Worm (Caenorhabditis elegans) whole organism, L4 larva: ENCODE results near the gene mrpl-4.
A peak's percentile ranks its signal among the peaks of the same experiment; 100 is the strongest.

Experiments used
- D1046.2 ChIP-seq: fragments of 200-800 bp; sonication (Bioruptor generic); IDR thresholded peaks from 2 replicates; pipeline ENCODE4 v1.3.6; 2022; ENCODE audit warnings: missing genetic modification characterization, missing compliant biosample characterization
- F10B5.3 ChIP-seq: sonication (generic microtip); optimal IDR thresholded peaks from 2 replicates; lab custom pipeline; 2016; ENCODE audit warnings: mild to moderate bottlenecking, missing genetic modification characterization, missing compliant biosample characterization
- F26F4.8 ChIP-seq: fragments of 200-800 bp; sonication (Bioruptor generic); conservative IDR thresholded peaks from 2 replicates; pipeline ENCODE4 v1.3.6; 2022; ENCODE audit warnings: missing genetic modification characterization, missing compliant biosample characterization
- F44E2.7 ChIP-seq: fragments of 200-800 bp; sonication (Bioruptor generic); IDR thresholded peaks from 2 replicates; pipeline ENCODE4 v2.1.2; 2022; ENCODE audit warnings: missing genetic modification characterization, missing compliant biosample characterization
- R02D3.7 ChIP-seq: fragments of 150-350 bp; sonication (generic microtip); optimal IDR thresholded peaks from 3 replicates; lab custom pipeline; 2014; ENCODE audit warnings: missing biosample characterization, missing genetic modification characterization
- Y105C5A.15 ChIP-seq: fragments of 200-800 bp; sonication (Bioruptor generic); IDR thresholded peaks from 2 replicates; pipeline ENCODE4 v1.3.6; 2022; ENCODE audit warnings: missing genetic modification characterization, missing compliant biosample characterization
- Y48G9A.11 ChIP-seq: fragments of 200-800 bp; sonication (Bioruptor generic); IDR thresholded peaks from 2 replicates; pipeline ENCODE4 v1.3.6; 2022; ENCODE audit warnings: missing genetic modification reagents, missing genetic modification characterization, missing compliant biosample characterization
- Y75B8A.6 ChIP-seq: fragments of 200-800 bp; sonication (Bioruptor generic); IDR thresholded peaks from 2 replicates; pipeline ENCODE4 v1.3.6; 2022; ENCODE audit warnings: missing genetic modification reagents, missing genetic modification characterization, missing compliant biosample characterization
- ZK337.2 ChIP-seq: fragments of 200-800 bp; sonication (Bioruptor generic); IDR thresholded peaks from 2 replicates; pipeline ENCODE4 v1.3.6; 2022; ENCODE audit warnings: missing genetic modification reagents, missing genetic modification characterization, missing compliant biosample characterization
- ZK546.5 ChIP-seq, 2 experiments: sonication (generic microtip); optimal IDR thresholded peaks; 2 replicates each; lab custom pipeline; 2017; ENCODE audit warnings: missing biosample characterization in 2 of 2, missing genetic modification characterization in 2 of 2
- aha-1 ChIP-seq: fragments of 150-350 bp; peaks from one replicate; lab custom pipeline; 2014; ENCODE audit warnings: missing biosample characterization, missing genetic modification characterization
- ama-1 ChIP-seq: fragments of 150-350 bp; optimal IDR thresholded peaks from 2 replicates; lab custom pipeline; 2014; ENCODE audit warnings: inconsistent platforms, mixed read lengths
- attf-4 ChIP-seq: sonication (generic microtip); optimal IDR thresholded peaks from 3 replicates; lab custom pipeline; 2017; ENCODE audit warnings: missing biosample characterization, missing genetic modification characterization
- ceh-28 ChIP-seq: fragments of 150-350 bp; optimal IDR thresholded peaks from 2 replicates; lab custom pipeline; 2014; ENCODE audit warnings: missing biosample characterization, missing genetic modification reagents, missing genetic modification characterization
- ceh-32 ChIP-seq: sonication (generic microtip); optimal IDR thresholded peaks from 2 replicates; lab custom pipeline; 2016; ENCODE audit warnings: mild to moderate bottlenecking, missing genetic modification characterization, missing compliant biosample characterization; ENCODE audit not compliant: poor library complexity
- ceh-44 ChIP-seq: fragments of 200-800 bp; sonication (Bioruptor generic); IDR thresholded peaks from 2 replicates; pipeline ENCODE4 v1.3.6; 2022; ENCODE audit warnings: missing genetic modification reagents, missing genetic modification characterization, missing compliant biosample characterization
- ceh-62 ChIP-seq: sonication (generic microtip); optimal IDR thresholded peaks from 2 replicates; lab custom pipeline; 2017; ENCODE audit warnings: missing biosample characterization, missing genetic modification characterization
- ceh-82 ChIP-seq: sonication (generic microtip); optimal IDR thresholded peaks from 2 replicates; lab custom pipeline; 2017; ENCODE audit warnings: missing biosample characterization, missing genetic modification characterization
- cey-2 ChIP-seq: sonication (generic microtip); optimal IDR thresholded peaks from 3 replicates; lab custom pipeline; 2017; ENCODE audit warnings: missing genetic modification characterization, mild to moderate bottlenecking, missing compliant biosample characterization, antibody characterized with exemption, borderline replicate concordance; ENCODE audit not compliant: insufficient read depth
- ctbp-1 ChIP-seq: fragments of 200-800 bp; sonication (Bioruptor generic); IDR thresholded peaks from 2 replicates; pipeline ENCODE4 v1.3.6; 2022; ENCODE audit warnings: missing genetic modification reagents, missing genetic modification characterization, missing compliant biosample characterization
- daf-16 ChIP-seq, 3 experiments: sonication (generic microtip); optimal IDR thresholded peaks; 2 replicates each; lab custom pipeline; 2016 to 2017; ENCODE audit warnings: missing genetic modification characterization in 3 of 3, missing genetic modification reagents in 3 of 3, mild to moderate bottlenecking in 2 of 3, missing compliant biosample characterization in 2 of 3, missing biosample characterization in 1 of 3, moderate library complexity in 1 of 3
- daf-19 ChIP-seq: fragments of 200-800 bp; sonication (Bioruptor generic); conservative IDR thresholded peaks from 2 replicates; pipeline ENCODE4 v1.3.6; 2022; ENCODE audit warnings: missing genetic modification characterization, missing compliant biosample characterization
- daf-8 ChIP-seq: fragments of 200-800 bp; sonication (Bioruptor generic); IDR thresholded peaks from 2 replicates; pipeline ENCODE4 v1.3.6; 2022; ENCODE audit warnings: missing genetic modification characterization, missing compliant biosample characterization
- dmd-6 ChIP-seq: fragments of 200-800 bp; sonication (Bioruptor generic); IDR thresholded peaks from 2 replicates; pipeline ENCODE4 v1.3.6; 2022; ENCODE audit warnings: missing genetic modification reagents, missing genetic modification characterization, missing compliant biosample characterization
- dmd-8 ChIP-seq: fragments of 200-800 bp; sonication (Bioruptor generic); IDR thresholded peaks from 2 replicates; pipeline ENCODE4 v1.3.6; 2022; ENCODE audit warnings: missing genetic modification characterization, missing compliant biosample characterization
- dmd-9 ChIP-seq: fragments of 200-800 bp; sonication (Bioruptor generic); IDR thresholded peaks from 2 replicates; pipeline ENCODE4 v1.3.6; 2022; ENCODE audit warnings: missing genetic modification reagents, missing genetic modification characterization, missing compliant biosample characterization
- duxl-1 ChIP-seq: sonication (generic microtip); optimal IDR thresholded peaks from 2 replicates; lab custom pipeline; 2016; ENCODE audit warnings: mild to moderate bottlenecking, missing genetic modification characterization, moderate library complexity, missing compliant biosample characterization; ENCODE audit not compliant: poor library complexity
- egl-43 ChIP-seq: fragments of 200-800 bp; sonication (Bioruptor generic); IDR thresholded peaks from 2 replicates; pipeline ENCODE4 v1.3.6; 2022; ENCODE audit warnings: missing genetic modification reagents, missing genetic modification characterization, missing compliant biosample characterization
- fkh-10 ChIP-seq: fragments of 150-350 bp; optimal IDR thresholded peaks from 2 replicates; lab custom pipeline; 2014; ENCODE audit warnings: missing biosample characterization, missing genetic modification reagents, missing genetic modification characterization
- lim-7 ChIP-seq: fragments of 200-800 bp; sonication (Bioruptor generic); IDR thresholded peaks from 2 replicates; pipeline ENCODE4 v1.3.6; 2022; ENCODE audit warnings: missing genetic modification characterization, missing compliant biosample characterization
- lin-29 ChIP-seq: fragments of 200-800 bp; sonication (Bioruptor generic); IDR thresholded peaks from 2 replicates; pipeline ENCODE4 v1.3.6; 2022; ENCODE audit warnings: missing genetic modification reagents, missing genetic modification characterization, missing compliant biosample characterization
- lin-38 ChIP-seq: fragments of 200-800 bp; sonication (Bioruptor generic); IDR thresholded peaks from 2 replicates; pipeline ENCODE4 v1.3.6; 2022; ENCODE audit warnings: missing genetic modification reagents, missing genetic modification characterization, missing compliant biosample characterization
- lin-39 ChIP-seq: fragments of 150-350 bp; optimal IDR thresholded peaks from 2 replicates; lab custom pipeline; 2014; ENCODE audit warnings: missing biosample characterization, missing genetic modification reagents, missing genetic modification characterization
- lir-3 ChIP-seq: sonication (generic microtip); optimal IDR thresholded peaks from 2 replicates; lab custom pipeline; 2016; ENCODE audit warnings: mild to moderate bottlenecking, missing genetic modification characterization, missing compliant biosample characterization
- madf-9 ChIP-seq: fragments of 200-800 bp; sonication (Bioruptor generic); conservative IDR thresholded peaks from 2 replicates; pipeline ENCODE4 v1.3.6; 2022; ENCODE audit warnings: missing genetic modification reagents, missing genetic modification characterization, missing compliant biosample characterization
- mxl-3 ChIP-seq: fragments of 200-800 bp; sonication (Bioruptor generic); optimal IDR thresholded peaks from 2 replicates; lab custom pipeline; 2018; ENCODE audit warnings: mild to moderate bottlenecking, missing genetic modification characterization, missing compliant biosample characterization
- nhr-10 ChIP-seq: fragments of 150-350 bp; optimal IDR thresholded peaks from 2 replicates; lab custom pipeline; 2014; ENCODE audit warnings: missing biosample characterization, missing genetic modification characterization
- nhr-11 ChIP-seq: fragments of 150-350 bp; optimal IDR thresholded peaks from 2 replicates; lab custom pipeline; 2014; ENCODE audit warnings: missing biosample characterization, missing genetic modification characterization
- nhr-237 ChIP-seq: sonication (generic microtip); optimal IDR thresholded peaks from 2 replicates; lab custom pipeline; 2017; ENCODE audit warnings: missing biosample characterization, missing genetic modification characterization
- nhr-25 ChIP-seq: sonication (generic microtip); optimal IDR thresholded peaks from 2 replicates; lab custom pipeline; 2017; ENCODE audit warnings: missing genetic modification characterization, mild to moderate bottlenecking, missing compliant biosample characterization, antibody characterized with exemption, moderate library complexity, borderline replicate concordance; ENCODE audit not compliant: insufficient read depth
- nhr-28 ChIP-seq: fragments of 150-350 bp; optimal IDR thresholded peaks from 2 replicates; lab custom pipeline; 2014; ENCODE audit warnings: missing biosample characterization, missing genetic modification characterization
- php-3 ChIP-seq: fragments of 200-800 bp; sonication (Bioruptor generic); IDR thresholded peaks from 2 replicates; pipeline ENCODE4 v1.3.6; 2022; ENCODE audit warnings: missing genetic modification reagents, missing genetic modification characterization, missing compliant biosample characterization
- skn-1 ChIP-seq: fragments of 150-350 bp; optimal IDR thresholded peaks from 2 replicates; lab custom pipeline; 2014; ENCODE audit warnings: missing biosample characterization, missing genetic modification characterization
- snpc-1.2 ChIP-seq: fragments of 200-800 bp; sonication (Bioruptor generic); IDR thresholded peaks from 2 replicates; pipeline ENCODE4 v1.3.6; 2022; ENCODE audit warnings: missing genetic modification reagents, missing genetic modification characterization, missing compliant biosample characterization
- spr-3 ChIP-seq: fragments of 200-800 bp; sonication (Bioruptor generic); optimal IDR thresholded peaks from 2 replicates; lab custom pipeline; 2018; ENCODE audit warnings: mild to moderate bottlenecking, missing genetic modification characterization, missing compliant biosample characterization
- unc-130 ChIP-seq: sonication (generic microtip); optimal IDR thresholded peaks from 2 replicates; lab custom pipeline; 2016; ENCODE audit warnings: missing genetic modification reagents, missing genetic modification characterization, missing compliant biosample characterization
- vab-7 ChIP-seq: fragments of 200-800 bp; sonication (Bioruptor generic); IDR thresholded peaks from 2 replicates; pipeline ENCODE4 v1.3.6; 2022; ENCODE audit warnings: missing genetic modification reagents, missing genetic modification characterization, missing compliant biosample characterization
- zag-1 ChIP-seq: fragments of 150-350 bp; optimal IDR thresholded peaks from 2 replicates; lab custom pipeline; 2014; ENCODE audit warnings: missing biosample characterization, missing genetic modification characterization
- zip-2 ChIP-seq: fragments of 150-350 bp; optimal IDR thresholded peaks from 2 replicates; lab custom pipeline; 2014; ENCODE audit warnings: missing biosample characterization, missing genetic modification characterization
- ztf-7 ChIP-seq: fragments of 150-350 bp; optimal IDR thresholded peaks from 2 replicates; lab custom pipeline; 2014; ENCODE audit warnings: missing biosample characterization, missing genetic modification characterization

Gene mrpl-4

ce11 chrV:8499407-8499806 lies 32.3 kb downstream of the mrpl-4 start (continued):
- no peak for TF ChIP-seq ztf-7 (tag; lab: Kevin White, UChicago)
- TF ChIP-seq ceh-32 (tag; lab: Kevin White, UChicago): no peak
- TF ChIP-seq ZK337.2 (GFP tag; lab: Robert Waterston, UW): no peak
- TF ChIP-seq lir-3: peak; percentile 15
- no peak for TF ChIP-seq ceh-28
- TF ChIP-seq Y105C5A.15 (GFP tag; lab: Robert Waterston, UW): no peak
- peak; percentile 27 for TF ChIP-seq duxl-1 (tag; lab: Kevin White, UChicago)
- peak; percentile 66; the same call in 1 of the 2 replicates for TF ChIP-seq daf-19 (GFP tag; lab: Robert Waterston, UW)
- no peak for TF ChIP-seq Y75B8A.6
- no peak for TF ChIP-seq R02D3.7
- peak; percentile 91 for TF ChIP-seq lim-7 (GFP tag; lab: Robert Waterston, UW)
- no peak for TF ChIP-seq lin-29
- TF ChIP-seq vab-7 (GFP tag; lab: Robert Waterston, UW): peak; percentile 42; the same call in 1 of the 2 replicates
- peak; percentile 49; the same call in 1 of the 2 replicates for TF ChIP-seq F44E2.7 (GFP tag; lab: Robert Waterston, UW)
- peak; percentile 92 for TF ChIP-seq dmd-8
- TF ChIP-seq fkh-10 (GFP tag; lab: Kevin White, UChicago): no peak
- TF ChIP-seq ceh-44 (GFP tag; lab: Robert Waterston, UW): 0 out of 2 replicates have a peak, but pooled peaks have one; percentile 44
- TF ChIP-seq F10B5.3 (tag; lab: Kevin White, UChicago): no peak
- 0 out of 2 replicates have a peak, but pooled peaks have one; percentile 27 for TF ChIP-seq daf-8
- 0 out of 2 replicates have a peak, but pooled peaks have one; percentile 40 for TF ChIP-seq Y48G9A.11 (GFP tag; lab: Robert Waterston, UW)
- no peak for TF ChIP-seq ZK546.5 (tag; optimal IDR thresholded peaks at IDR 0.05; lab: Kevin White, UChicago)
- no peak for TF ChIP-seq unc-130 (GFP tag; lab: Kevin White, UChicago)
- TF ChIP-seq snpc-1.2 (GFP tag; lab: Robert Waterston, UW): peak; percentile 52; the same call in 1 of the 2 replicates
- peak; percentile 67 for TF ChIP-seq lin-38
- no peak for TF ChIP-seq cey-2 (tag; lab: Kevin White, UChicago)
- no peak for TF ChIP-seq aha-1 (tag; lab: Kevin White, UChicago)
- TF ChIP-seq nhr-237 (tag; lab: Kevin White, UChicago): no peak
- no peak for TF ChIP-seq ceh-62 (tag; lab: Kevin White, UChicago)
- TF ChIP-seq ctbp-1 (GFP tag; lab: Robert Waterston, UW): no peak
- TF ChIP-seq nhr-10: no peak
- TF ChIP-seq, all 104 proteins: peak for 20

ce11 chrV:8500348-8500747 lies 33.3 kb downstream of the mrpl-4 start:
- TF ChIP-seq attf-4: peak; percentile 86
- TF ChIP-seq ceh-82 (tag; lab: Kevin White, UChicago): peak; percentile 48
- peak; percentile 97 for TF ChIP-seq madf-9 (GFP tag; lab: Robert Waterston, UW)
- TF ChIP-seq php-3 (GFP tag; lab: Robert Waterston, UW): peak; percentile 99
- TF ChIP-seq nhr-11 (tag; lab: Kevin White, UChicago): peak; percentile 4
- peak; percentile 95 for TF ChIP-seq ztf-7 (tag; lab: Kevin White, UChicago)
- TF ChIP-seq lin-39 (tag; lab: Kevin White, UChicago): no peak
- TF ChIP-seq skn-1 (tag; lab: Kevin White, UChicago): no peak
- peak; percentile 100 for TF ChIP-seq egl-43 (GFP tag; lab: Robert Waterston, UW)
- TF ChIP-seq ZK337.2 (GFP tag; lab: Robert Waterston, UW): peak; percentile 98
- TF ChIP-seq F26F4.8: peak; percentile 100
- peak; percentile 95 for TF ChIP-seq Y48G9A.11 (GFP tag; lab: Robert Waterston, UW)
- peak; percentile 54 for TF ChIP-seq nhr-10
- peak; percentile 65 for TF ChIP-seq nhr-28 (tag; lab: Kevin White, UChicago)
- TF ChIP-seq dmd-6 (GFP tag; lab: Robert Waterston, UW): peak; percentile 92; the same call in 1 of the 2 replicates
- TF ChIP-seq ama-1: no peak
- TF ChIP-seq nhr-25 (tag; lab: Kevin White, UChicago): peak; percentile 30
- TF ChIP-seq spr-3 (GFP tag; lab: Kevin White, UChicago): peak; percentile 99
- peak; percentile 96 for TF ChIP-seq ceh-44 (GFP tag; lab: Robert Waterston, UW)
- no peak for TF ChIP-seq fkh-10 (GFP tag; lab: Kevin White, UChicago)
- peak; percentile 40 for TF ChIP-seq zag-1 (tag; lab: Kevin White, UChicago)
- peak; percentile 66 for TF ChIP-seq zip-2 (tag; lab: Kevin White, UChicago)
- TF ChIP-seq D1046.2 (GFP tag; lab: Robert Waterston, UW): peak; percentile 97
- peak; percentile 96 to 98 for TF ChIP-seq daf-16 (GFP tag; optimal IDR thresholded peaks at IDR 0.05; lab: Kevin White, UChicago)
- peak; percentile 84 for TF ChIP-seq daf-16 (tag; optimal IDR thresholded peaks at IDR 0.05; lab: Kevin White, UChicago)
- peak; percentile 95 for TF ChIP-seq mxl-3 (GFP tag; lab: Kevin White, UChicago)
- TF ChIP-seq F10B5.3 (tag; lab: Kevin White, UChicago): peak; percentile 95
- TF ChIP-seq dmd-9 (GFP tag; lab: Robert Waterston, UW): peak; percentile 97
